Worm (Caenorhabditis elegans): ENCODE measurements around the gene C49C8.3.

DNA sequence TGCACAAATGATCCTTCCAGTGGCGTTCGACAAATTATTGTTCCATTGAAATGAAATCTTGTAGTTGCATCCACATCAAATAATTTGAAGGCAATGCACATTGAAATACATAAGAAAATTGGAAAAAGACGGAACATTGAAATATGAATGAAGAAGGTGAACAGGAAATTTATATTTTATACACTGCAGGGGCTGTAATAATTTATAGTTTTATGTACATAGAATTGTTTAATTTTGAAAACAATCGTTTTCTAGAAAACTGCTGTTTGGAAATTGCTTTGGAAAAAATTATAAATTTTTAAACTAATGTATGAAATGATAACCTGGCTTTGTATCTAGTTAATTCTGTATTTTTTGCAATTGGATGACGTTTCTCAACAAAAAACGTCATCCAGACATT is 49.2 kb upstream of the C49C8.3 start, which contains the start of gene Y59H11AR.3:
- TF ChIP-seq fkh-10 (GFP tag; optimal IDR thresholded peaks at IDR 0.05) (no peak), pag-3 (tag; optimal IDR thresholded peaks at IDR 0.05; ENCODE audit: borderline replicate concordance) (no peak), Y22D7AL.16 (tag; optimal IDR thresholded peaks at IDR 0.05) (no peak), ceh-14 (tag; optimal IDR thresholded peaks at IDR 0.05) (no peak), pat-9 (tag; optimal IDR thresholded peaks at IDR 0.05) (no peak), nfya-1 (tag; optimal IDR thresholded peaks at IDR 0.05) (no peak), tbx-2 (tag; optimal IDR thresholded peaks at IDR 0.05) (no peak), sox-4 (tag; optimal IDR thresholded peaks at IDR 0.05) (no peak), rnt-1 (tag; optimal IDR thresholded peaks at IDR 0.05) (no peak)

Measured in whole organism, late embryonic.